Worm (Caenorhabditis elegans) whole organism, late embryonic: ENCODE results near the gene hot-6.

ENCODE experiments used
- K09A11.1 ChIP-seq: sonication (generic microtip); optimal IDR thresholded peaks from 2 replicates; lab custom pipeline; 2017; ENCODE audit warnings: antibody characterized with exemption, mild to moderate bottlenecking, missing genetic modification characterization, missing compliant biosample characterization; ENCODE audit not compliant: insufficient read depth
- T23F11.4 ChIP-seq: fragments of 200-800 bp; sonication (Bioruptor generic); optimal IDR thresholded peaks from 2 replicates; lab custom pipeline; 2018; ENCODE audit warnings: mild to moderate bottlenecking, missing genetic modification characterization, missing compliant biosample characterization
- ama-1 ChIP-seq: fragments of 150-350 bp; optimal IDR thresholded peaks from 2 replicates; lab custom pipeline; 2014
- ceh-45 ChIP-seq: fragments of 200-800 bp; sonication (Bioruptor generic); IDR thresholded peaks from 2 replicates; pipeline ENCODE4 v1.3.6; 2022; ENCODE audit warnings: missing genetic modification reagents, missing genetic modification characterization, missing compliant biosample characterization
- dmd-4 ChIP-seq: sonication (generic microtip); optimal IDR thresholded peaks from 2 replicates; lab custom pipeline; 2016; ENCODE audit warnings: borderline replicate concordance, missing genetic modification characterization, missing compliant biosample characterization
- elt-4 ChIP-seq: sonication (generic microtip); optimal IDR thresholded peaks from 2 replicates; lab custom pipeline; 2016; ENCODE audit warnings: missing genetic modification characterization, missing compliant biosample characterization
- eyg-1 ChIP-seq: sonication (generic microtip); optimal IDR thresholded peaks from 2 replicates; lab custom pipeline; 2016; ENCODE audit warnings: missing genotype, missing genetic modification characterization, missing compliant biosample characterization
- pat-9 ChIP-seq: fragments of 200-800 bp; sonication (Bioruptor generic); optimal IDR thresholded peaks from 2 replicates; lab custom pipeline; 2018; ENCODE audit warnings: mild to moderate bottlenecking, missing genetic modification characterization, moderate library complexity, missing compliant biosample characterization
- pha-4 ChIP-seq: fragments of 150-350 bp; optimal IDR thresholded peaks from 2 replicates; lab custom pipeline; 2018; ENCODE audit warnings: missing biosample characterization, missing genetic modification reagents, missing genetic modification characterization
- pqm-1 ChIP-seq: sonication (generic microtip); optimal IDR thresholded peaks from 2 replicates; lab custom pipeline; 2016; ENCODE audit warnings: missing genetic modification characterization, missing compliant biosample characterization
- tbx-2 ChIP-seq: sonication (generic microtip); optimal IDR thresholded peaks from 2 replicates; lab custom pipeline; 2016; ENCODE audit warnings: missing genetic modification characterization, missing compliant biosample characterization

ce11 chrV:11060239-11060984 lies 37.7 kb upstream of the hot-6 start, which contains the start of gene T04C12.11:
- TF ChIP-seq tbx-2 (tag; lab: Kevin White, UChicago) (no peak), ceh-45 (GFP tag; lab: Robert Waterston, UW) (no peak), pha-4 (tag; lab: Kevin White, UChicago) (no peak), dmd-4 (tag; lab: Kevin White, UChicago) (no peak), eyg-1 (tag; lab: Kevin White, UChicago) (no peak), K09A11.1 (no peak), elt-4 (no peak), ama-1 (no peak), pat-9 (no peak), pqm-1 (tag; lab: Kevin White, UChicago) (no peak), T23F11.4 (GFP tag; lab: Kevin White, UChicago) (no peak)
